Worm (Caenorhabditis elegans) whole organism, late embryonic: Measurements from ENCODE around the gene ssq-2.

Experiments used
- hlh-30 ChIP-seq: sonication (generic microtip); optimal IDR thresholded peaks from 2 replicates; lab custom pipeline; 2017; ENCODE audit warnings: antibody characterized with exemption, missing genetic modification characterization, missing compliant biosample characterization; ENCODE audit not compliant: insufficient read depth
- pax-1 ChIP-seq: fragments of 150-350 bp; optimal IDR thresholded peaks from 2 replicates; lab custom pipeline; 2014; ENCODE audit warnings: missing biosample characterization, missing genetic modification characterization
- sox-4 ChIP-seq: sonication (generic microtip); optimal IDR thresholded peaks from 2 replicates; lab custom pipeline; 2017; ENCODE audit warnings: mild to moderate bottlenecking, missing genetic modification characterization, inconsistent platforms, missing compliant biosample characterization

ce11 chrIV:4992089-4992488, 3.9 kb upstream of the ssq-2 start, which contains the start of gene str-162:
- no peak for TF ChIP-seq hlh-30
- no peak for TF ChIP-seq sox-4 (tag; lab: Kevin White, UChicago)
- TF ChIP-seq pax-1 (tag; lab: Kevin White, UChicago) = no peak
